Fruit fly (Drosophila melanogaster) whole organism, embryonic: ENCODE results near the gene CG42268.

Experiments
- Abd-B ChIP-seq: fragments of 200-800 bp; sonication (Bioruptor generic); optimal IDR thresholded peaks from 2 replicates; lab custom pipeline; 2018; ENCODE audit warnings: missing biosample characterization, mild to moderate bottlenecking, missing genetic modification characterization, moderate library complexity
- Antp ChIP-seq: fragments of 200-800 bp; sonication (Bioruptor generic); optimal IDR thresholded peaks from 3 replicates; lab custom pipeline; 2016; ENCODE audit warnings: missing biosample characterization, missing genetic modification characterization
- Atf6 ChIP-seq: fragments of 200-800 bp; sonication (Bioruptor generic); IDR thresholded peaks from 2 replicates; pipeline ENCODE4 v1.3.6; 2022; ENCODE audit warnings: missing biosample characterization, missing genetic modification characterization
- C15 ChIP-seq: fragments of 200-800 bp; sonication (Bioruptor generic); IDR thresholded peaks from 3 replicates; pipeline ENCODE4 v1.3.6; 2022; ENCODE audit warnings: missing biosample characterization, missing genetic modification characterization
- CG11093 ChIP-seq: fragments of 200-800 bp; sonication (Bioruptor generic); IDR thresholded peaks from 3 replicates; pipeline ENCODE4 v1.3.6; 2022; ENCODE audit warnings: missing biosample characterization, missing genetic modification characterization
- CG11695 ChIP-seq: fragments of 200-800 bp; sonication (Bioruptor generic); IDR thresholded peaks from 3 replicates; pipeline ENCODE4 v1.3.6; 2022; ENCODE audit warnings: missing biosample characterization, missing genetic modification characterization
- CG12659 ChIP-seq: fragments of 200-800 bp; sonication (Bioruptor generic); optimal IDR thresholded peaks from 3 replicates; lab custom pipeline; 2017; ENCODE audit warnings: mild to moderate bottlenecking, missing biosample characterization, missing genetic modification reagents, missing genetic modification characterization
- CG13775 ChIP-seq: fragments of 200-800 bp; sonication (Bioruptor generic); optimal IDR thresholded peaks from 3 replicates; lab custom pipeline; 2017; ENCODE audit warnings: missing biosample characterization, mild to moderate bottlenecking, missing genetic modification characterization
- CG14441 ChIP-seq: fragments of 200-800 bp; sonication (Bioruptor generic); IDR thresholded peaks from 2 replicates; pipeline ENCODE4 v1.3.6; 2022; ENCODE audit warnings: missing biosample characterization, missing genetic modification characterization
- CG1603 ChIP-seq: fragments of 200-800 bp; sonication (Bioruptor generic); optimal IDR thresholded peaks from 2 replicates; lab custom pipeline; 2019; ENCODE audit warnings: missing biosample characterization, mild to moderate bottlenecking, missing genetic modification characterization, moderate library complexity
- CG1792 ChIP-seq: fragments of 200-800 bp; sonication (Bioruptor generic); optimal IDR thresholded peaks from 2 replicates; lab custom pipeline; 2016; ENCODE audit warnings: missing biosample characterization, missing genetic modification characterization
- CG18619 ChIP-seq: fragments of 200-800 bp; sonication (Bioruptor generic); optimal IDR thresholded peaks from 3 replicates; lab custom pipeline; 2017; ENCODE audit warnings: missing biosample characterization, mild to moderate bottlenecking, missing genetic modification characterization
- CG3163 ChIP-seq: fragments of 200-800 bp; sonication (Bioruptor generic); optimal IDR thresholded peaks from 3 replicates; lab custom pipeline; 2016; ENCODE audit warnings: missing biosample characterization, missing genetic modification characterization
- CG32532 ChIP-seq: fragments of 200-800 bp; sonication (Bioruptor generic); IDR thresholded peaks from 2 replicates; pipeline ENCODE4 v1.3.6; 2022; ENCODE audit warnings: missing biosample characterization, missing genetic modification characterization
- CG32767 ChIP-seq: fragments of 200-800 bp; sonication (Bioruptor generic); IDR thresholded peaks from 2 replicates; pipeline ENCODE4 v1.3.6; 2022; ENCODE audit warnings: missing biosample characterization, missing genetic modification characterization
- CG32772 ChIP-seq: fragments of 200-800 bp; sonication (Bioruptor generic); IDR thresholded peaks from 2 replicates; pipeline ENCODE4 v1.3.6; 2022; ENCODE audit warnings: missing biosample characterization, missing genetic modification characterization
- CG33213 ChIP-seq: fragments of 200-800 bp; sonication (Bioruptor generic); optimal IDR thresholded peaks from 3 replicates; lab custom pipeline; 2016; ENCODE audit warnings: missing biosample characterization, missing genetic modification characterization
- CG7357 ChIP-seq: fragments of 200-800 bp; sonication (Bioruptor generic); IDR thresholded peaks from 3 replicates; pipeline ENCODE4 v1.3.6; 2022; ENCODE audit warnings: missing biosample characterization, missing genetic modification characterization
- CG7963 ChIP-seq: fragments of 200-800 bp; sonication (Bioruptor generic); IDR thresholded peaks from 3 replicates; pipeline ENCODE4 v1.3.6; 2022; ENCODE audit warnings: missing biosample characterization, missing genetic modification characterization; ENCODE audit not compliant: partially characterized antibody
- CG8924 ChIP-seq: fragments of 200-800 bp; optimal IDR thresholded peaks from 3 replicates; lab custom pipeline; 2019; ENCODE audit warnings: missing biosample characterization, mild to moderate bottlenecking, missing genetic modification characterization, moderate library complexity
- CG9215 ChIP-seq: fragments of 200-800 bp; sonication (Bioruptor generic); IDR thresholded peaks from 2 replicates; pipeline ENCODE4 v1.3.6; 2022; ENCODE audit warnings: missing biosample characterization, missing genetic modification characterization
- CG9727 ChIP-seq: fragments of 200-800 bp; sonication (Bioruptor generic); optimal IDR thresholded peaks from 3 replicates; lab custom pipeline; 2017; ENCODE audit warnings: missing biosample characterization, mild to moderate bottlenecking, missing genetic modification characterization
- Camta ChIP-seq: fragments of 200-800 bp; sonication (Bioruptor generic); optimal IDR thresholded peaks from 2 replicates; lab custom pipeline; 2016; ENCODE audit warnings: missing biosample characterization, missing genetic modification characterization
- Chrac-16 ChIP-seq: fragments of 200-800 bp; sonication (Bioruptor generic); optimal IDR thresholded peaks from 3 replicates; lab custom pipeline; 2016; ENCODE audit warnings: missing biosample characterization, missing genetic modification characterization
- Dp ChIP-seq: fragments of 200-800 bp; sonication (Bioruptor generic); optimal IDR thresholded peaks from 2 replicates; lab custom pipeline; 2018; ENCODE audit warnings: missing biosample characterization, mild to moderate bottlenecking, missing genetic modification characterization, moderate library complexity
- Drgx ChIP-seq: fragments of 200-800 bp; sonication (Bioruptor generic); IDR thresholded peaks from 2 replicates; pipeline ENCODE4 v1.3.6; 2022; ENCODE audit warnings: missing biosample characterization, missing genetic modification characterization
- GATAe ChIP-seq: fragments of 200-800 bp; sonication (Bioruptor generic); conservative IDR thresholded peaks from 2 replicates; pipeline ENCODE4 v1.3.6; 2022; ENCODE audit warnings: missing biosample characterization, missing genetic modification characterization
- Hmr ChIP-seq: fragments of 200-800 bp; sonication (Bioruptor generic); optimal IDR thresholded peaks from 3 replicates; lab custom pipeline; 2017; ENCODE audit warnings: mild to moderate bottlenecking, missing biosample characterization, missing genetic modification reagents, missing genetic modification characterization
- Oaz ChIP-seq: fragments of 200-800 bp; sonication (Bioruptor generic); IDR thresholded peaks from 2 replicates; pipeline ENCODE4 v1.3.6; 2022; ENCODE audit warnings: missing biosample characterization, missing genetic modification characterization
- Optix ChIP-seq: fragments of 200-800 bp; sonication (Bioruptor generic); IDR thresholded peaks from 3 replicates; pipeline ENCODE4 v1.3.6; 2022; ENCODE audit warnings: missing biosample characterization, missing genetic modification characterization
- Poxn ChIP-seq: fragments of 200-800 bp; sonication (Bioruptor generic); IDR thresholded peaks from 2 replicates; pipeline ENCODE4 v1.3.6; 2022; ENCODE audit warnings: missing biosample characterization, missing genetic modification characterization
- Sin3A ChIP-seq: fragments of >200 bp; optimal IDR thresholded peaks from 2 replicates; lab custom pipeline; 2018
- Tbp ChIP-seq: fragments of >200 bp; optimal IDR thresholded peaks from 2 replicates; lab custom pipeline; 2018; ENCODE audit warnings: missing biosample characterization, missing genetic modification characterization
- ac ChIP-seq: fragments of 200-800 bp; sonication (Bioruptor generic); optimal IDR thresholded peaks from 3 replicates; lab custom pipeline; 2017; ENCODE audit warnings: missing biosample characterization, mild to moderate bottlenecking, missing genetic modification characterization
- amos ChIP-seq: fragments of 200-800 bp; sonication (Bioruptor generic); IDR thresholded peaks from 2 replicates; pipeline ENCODE4 v1.3.6; 2022; ENCODE audit warnings: missing biosample characterization, missing genetic modification characterization; ENCODE audit not compliant: partially characterized antibody
- bowl ChIP-seq: fragments of 200-800 bp; sonication (Bioruptor generic); IDR thresholded peaks from 2 replicates; pipeline ENCODE4 v1.3.6; 2022; ENCODE audit warnings: missing biosample characterization, missing genetic modification characterization
- chinmo ChIP-seq: fragments of 200-800 bp; sonication (Bioruptor generic); IDR thresholded peaks from 4 replicates; pipeline ENCODE4 v1.3.6; 2022; ENCODE audit warnings: missing biosample characterization, missing genetic modification characterization; ENCODE audit not compliant: partially characterized antibody
- cwo ChIP-seq: fragments of 200-800 bp; sonication (Bioruptor generic); optimal IDR thresholded peaks from 3 replicates; lab custom pipeline; 2017; ENCODE audit warnings: missing biosample characterization, missing genetic modification characterization, mild to moderate bottlenecking, moderate library complexity, missing genetic modification reagents
- da ChIP-seq: fragments of 200-800 bp; sonication (Bioruptor generic); optimal IDR thresholded peaks from 2 replicates; lab custom pipeline; 2016; ENCODE audit warnings: missing biosample characterization, missing genetic modification characterization
- ewg ChIP-seq: fragments of 200-800 bp; sonication (Bioruptor generic); optimal IDR thresholded peaks from 3 replicates; lab custom pipeline; 2017; ENCODE audit warnings: mild to moderate bottlenecking, missing biosample characterization, missing genetic modification reagents, missing genetic modification characterization
- exex ChIP-seq: fragments of 200-800 bp; sonication (Bioruptor generic); optimal IDR thresholded peaks from 4 replicates; lab custom pipeline; 2018; ENCODE audit warnings: missing biosample characterization, mild to moderate bottlenecking, missing genetic modification characterization, moderate library complexity
- kni ChIP-seq: fragments of 200-800 bp; sonication (Bioruptor generic); optimal IDR thresholded peaks from 3 replicates; lab custom pipeline; 2017; ENCODE audit warnings: mild to moderate bottlenecking, missing biosample characterization, missing genetic modification reagents, missing genetic modification characterization
- lilli ChIP-seq: fragments of 200-800 bp; sonication (Bioruptor generic); optimal IDR thresholded peaks from 3 replicates; lab custom pipeline; 2016; ENCODE audit warnings: missing biosample characterization, missing genetic modification characterization
- luna ChIP-seq: fragments of 200-800 bp; sonication (Bioruptor generic); optimal IDR thresholded peaks from 2 replicates; lab custom pipeline; 2016; ENCODE audit warnings: missing biosample characterization, missing genetic modification characterization
- prd ChIP-seq, 3 experiments: fragments of >200 bp in 2 of 3; fragments of 200-800 bp in 1 of 3; sonication (Bioruptor generic) in 1 of 3; optimal IDR thresholded peaks in 2 of 3; IDR thresholded peaks in 1 of 3; 2 replicates in 2 of 3; 3 replicates in 1 of 3; pipeline versions ENCODE4 v1.3.6 to Lab custom; 2017 to 2022; ENCODE audit warnings: missing biosample characterization in 1 of 3, missing genetic modification characterization in 1 of 3
- scrt ChIP-seq: fragments of 200-800 bp; sonication (Bioruptor generic); optimal IDR thresholded peaks from 2 replicates; lab custom pipeline; 2018; ENCODE audit warnings: missing biosample characterization, mild to moderate bottlenecking, missing genetic modification characterization, moderate library complexity
- twi ChIP-seq: fragments of 200-800 bp; optimal IDR thresholded peaks from 2 replicates; lab custom pipeline; 2019; ENCODE audit warnings: missing biosample characterization, mild to moderate bottlenecking, missing genetic modification characterization, moderate library complexity
- unc-4 ChIP-seq: fragments of 200-800 bp; sonication (Bioruptor generic); IDR thresholded peaks from 2 replicates; pipeline ENCODE4 v1.3.6; 2022; ENCODE audit warnings: missing biosample characterization, missing genetic modification characterization; ENCODE audit not compliant: partially characterized antibody
- yki ChIP-seq: fragments of >200 bp; optimal IDR thresholded peaks from 3 replicates; lab custom pipeline; 2018
- zen2 ChIP-seq: fragments of 200-800 bp; sonication (Bioruptor generic); IDR thresholded peaks from 3 replicates; pipeline ENCODE4 v1.3.6; 2022; ENCODE audit warnings: missing biosample characterization, missing genetic modification characterization; ENCODE audit not compliant: partially characterized antibody
- zf30C ChIP-seq: fragments of 200-800 bp; sonication (Bioruptor generic); optimal IDR thresholded peaks from 3 replicates; lab custom pipeline; 2018; ENCODE audit warnings: missing biosample characterization, mild to moderate bottlenecking, missing genetic modification characterization
- zfh2 ChIP-seq: fragments of 200-800 bp; sonication (Bioruptor generic); optimal IDR thresholded peaks from 2 replicates; lab custom pipeline; 2016; ENCODE audit warnings: missing biosample characterization, missing genetic modification characterization

CG42268 gene

DNA sequence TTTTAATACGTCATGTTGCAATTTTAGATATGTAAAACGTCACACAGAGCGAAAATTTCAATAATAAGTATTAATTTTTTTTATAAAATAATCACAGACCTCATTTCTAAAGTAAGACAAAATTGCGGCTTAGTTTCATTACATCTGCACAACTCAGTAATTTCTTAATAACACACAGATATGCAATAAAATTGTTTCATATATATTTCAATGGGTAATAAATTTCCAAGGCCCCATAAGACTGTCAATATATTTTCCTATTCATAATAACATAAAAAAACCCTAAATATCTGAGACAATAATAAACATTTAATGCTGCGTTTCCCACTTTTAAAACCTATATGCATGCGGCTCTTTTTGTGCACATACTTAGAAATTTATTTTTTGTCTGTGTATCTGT, 64.5 kb downstream of the CG42268 start (continued):
- TF ChIP-seq CG11093 (no peak), amos (GFP tag; lab: Robert Waterston, UW) (no peak), CG13775 (GFP tag; lab: Kevin White, UChicago) (peak; percentile 12), Tbp (GFP tag; lab: Kevin White, UChicago) (no peak), Oaz (GFP tag; lab: Robert Waterston, UW) (no peak), CG1603 (tag; lab: Kevin White, UChicago) (no peak), Optix (no peak), exex (tag; lab: Kevin White, UChicago) (no peak), CG32772 (GFP tag; lab: Robert Waterston, UW) (no peak), Abd-B (no peak), C15 (GFP tag; lab: Robert Waterston, UW) (no peak), zfh2 (GFP tag; lab: Kevin White, UChicago) (no peak), CG32767 (GFP tag; lab: Robert Waterston, UW) (no peak), CG12659 (GFP tag; lab: Kevin White, UChicago) (peak; percentile 34), Sin3A (no peak), bowl (GFP tag; lab: Robert Waterston, UW) (no peak), ac (GFP tag; lab: Kevin White, UChicago) (no peak), yki (lab: Kevin White, UChicago) (no peak), twi (no peak), Drgx (GFP tag; lab: Robert Waterston, UW) (0 out of 2 replicates have a peak, but pooled peaks have one; percentile 27), ewg (GFP tag; lab: Kevin White, UChicago) (peak; percentile 16), kni (GFP tag; lab: Kevin White, UChicago) (no peak), GATAe (GFP tag; lab: Robert Waterston, UW) (no peak), CG11695 (0 out of 3 replicates have a peak, but pooled peaks have one; percentile 33), da (GFP tag; lab: Kevin White, UChicago) (no peak), CG32532 (GFP tag; lab: Robert Waterston, UW) (no peak), cwo (GFP tag; lab: Kevin White, UChicago) (no peak), Dp (no peak), CG33213 (no peak), Chrac-16 (GFP tag; lab: Kevin White, UChicago) (no peak), CG3163 (GFP tag; lab: Kevin White, UChicago) (no peak), CG8924 (tag; lab: Kevin White, UChicago) (no peak), Poxn (GFP tag; lab: Robert Waterston, UW) (no peak), CG9727 (GFP tag; lab: Kevin White, UChicago) (peak; percentile 26), prd (optimal IDR thresholded peaks at IDR 0.05; lab: Kevin White, UChicago) (no peak), prd (GFP tag; IDR thresholded peaks at IDR 0.05; lab: Robert Waterston, UW) (0 out of 3 replicates have a peak, but pooled peaks have one; percentile 11), CG7357 (GFP tag; lab: Robert Waterston, UW) (no peak), Camta (GFP tag; lab: Kevin White, UChicago) (no peak), zf30C (GFP tag; lab: Kevin White, UChicago) (no peak), CG9215 (GFP tag; lab: Robert Waterston, UW) (no peak), CG14441 (no peak), Hmr (GFP tag; lab: Kevin White, UChicago) (peak; percentile 46), CG18619 (GFP tag; lab: Kevin White, UChicago) (peak; percentile 13), unc-4 (GFP tag; lab: Robert Waterston, UW) (no peak), chinmo (GFP tag; lab: Robert Waterston, UW) (no peak), lilli (GFP tag; lab: Kevin White, UChicago) (peak; percentile 13), CG7963 (GFP tag; lab: Robert Waterston, UW) (no peak), CG1792 (no peak), zen2 (no peak), luna (GFP tag; lab: Kevin White, UChicago) (no peak), Antp (no peak), Atf6 (GFP tag; lab: Robert Waterston, UW) (no peak; the same call in 1 of the 2 replicates), scrt (GFP tag; lab: Kevin White, UChicago) (no peak)
